Fruit fly (Drosophila melanogaster) whole organism, embryonic: ENCODE data around the gene pr.

ENCODE experiments used
- Ada2b ChIP-seq: fragments of 200-800 bp; sonication (Bioruptor generic); IDR thresholded peaks from 2 replicates; pipeline ENCODE4 v1.3.6; 2022; ENCODE audit warnings: missing biosample characterization, missing genetic modification characterization
- Atf3 ChIP-seq: fragments of 200-800 bp; sonication (Bioruptor generic); optimal IDR thresholded peaks from 3 replicates; lab custom pipeline; 2016; ENCODE audit warnings: missing biosample characterization, missing genetic modification characterization
- Atf6 ChIP-seq: fragments of 200-800 bp; sonication (Bioruptor generic); IDR thresholded peaks from 2 replicates; pipeline ENCODE4 v1.3.6; 2022; ENCODE audit warnings: missing biosample characterization, missing genetic modification characterization
- B-H2 ChIP-seq: fragments of 200-800 bp; sonication (Bioruptor generic); optimal IDR thresholded peaks from 2 replicates; lab custom pipeline; 2018; ENCODE audit warnings: missing biosample characterization, mild to moderate bottlenecking, missing genetic modification characterization
- CG10147 ChIP-seq: fragments of 200-800 bp; sonication (Bioruptor generic); optimal IDR thresholded peaks from 2 replicates; lab custom pipeline; 2019; ENCODE audit warnings: missing biosample characterization, mild to moderate bottlenecking, missing genetic modification characterization, moderate library complexity
- CG10979 ChIP-seq: fragments of 200-800 bp; sonication (Bioruptor generic); optimal IDR thresholded peaks from 2 replicates; lab custom pipeline; 2018; ENCODE audit warnings: missing biosample characterization, mild to moderate bottlenecking, missing genetic modification characterization, moderate library complexity
- CG13424 ChIP-seq: fragments of 200-800 bp; sonication (Bioruptor generic); optimal IDR thresholded peaks from 2 replicates; lab custom pipeline; 2019; ENCODE audit warnings: missing biosample characterization, mild to moderate bottlenecking, missing genetic modification characterization, moderate library complexity
- CG13775 ChIP-seq: fragments of 200-800 bp; sonication (Bioruptor generic); optimal IDR thresholded peaks from 3 replicates; lab custom pipeline; 2017; ENCODE audit warnings: missing biosample characterization, mild to moderate bottlenecking, missing genetic modification characterization
- CG13894 ChIP-seq: fragments of 200-800 bp; sonication (Bioruptor generic); optimal IDR thresholded peaks from 3 replicates; lab custom pipeline; 2018; ENCODE audit warnings: missing biosample characterization, mild to moderate bottlenecking, missing genetic modification characterization, moderate library complexity
- CG15479 ChIP-seq: fragments of 200-800 bp; sonication (Bioruptor generic); optimal IDR thresholded peaks from 3 replicates; lab custom pipeline; 2019; ENCODE audit warnings: missing biosample characterization, mild to moderate bottlenecking, missing genetic modification characterization, moderate library complexity
- CG1832 ChIP-seq: fragments of 200-800 bp; sonication (Bioruptor generic); optimal IDR thresholded peaks from 2 replicates; lab custom pipeline; 2017; ENCODE audit warnings: missing biosample characterization, mild to moderate bottlenecking, missing genetic modification characterization, inconsistent platforms
- CG2199 ChIP-seq: fragments of 200-800 bp; sonication (Bioruptor generic); IDR thresholded peaks from 3 replicates; pipeline ENCODE4 v1.3.6; 2022; ENCODE audit warnings: missing biosample characterization, missing genetic modification characterization
- CG2678 ChIP-seq: fragments of 200-800 bp; sonication (Bioruptor generic); optimal IDR thresholded peaks from 3 replicates; lab custom pipeline; 2019; ENCODE audit warnings: missing biosample characterization, mild to moderate bottlenecking, missing genetic modification characterization, moderate library complexity
- CG30020 ChIP-seq: fragments of 200-800 bp; optimal IDR thresholded peaks from 2 replicates; lab custom pipeline; 2019; ENCODE audit warnings: missing biosample characterization, mild to moderate bottlenecking, missing genetic modification characterization, moderate library complexity
- CG6254 ChIP-seq: fragments of 200-800 bp; sonication (Bioruptor generic); optimal IDR thresholded peaks from 3 replicates; lab custom pipeline; 2017; ENCODE audit warnings: mild to moderate bottlenecking, missing biosample characterization, missing genetic modification reagents, missing genetic modification characterization
- CG6765 ChIP-seq: fragments of 200-800 bp; sonication (Bioruptor generic); optimal IDR thresholded peaks from 3 replicates; lab custom pipeline; 2017; ENCODE audit warnings: missing biosample characterization, mild to moderate bottlenecking, missing genetic modification characterization
- CG7963 ChIP-seq: fragments of 200-800 bp; sonication (Bioruptor generic); IDR thresholded peaks from 3 replicates; pipeline ENCODE4 v1.3.6; 2022; ENCODE audit warnings: missing biosample characterization, missing genetic modification characterization; ENCODE audit not compliant: partially characterized antibody
- CG9609 ChIP-seq: fragments of 200-800 bp; sonication (Bioruptor generic); optimal IDR thresholded peaks from 3 replicates; lab custom pipeline; 2016; ENCODE audit warnings: missing biosample characterization, missing genetic modification characterization
- CG9876 ChIP-seq: fragments of 200-800 bp; sonication (Bioruptor generic); optimal IDR thresholded peaks from 2 replicates; lab custom pipeline; 2016; ENCODE audit warnings: missing biosample characterization, missing genetic modification characterization
- CrebB ChIP-seq: fragments of 200-800 bp; sonication (Bioruptor generic); optimal IDR thresholded peaks from 3 replicates; lab custom pipeline; 2018; ENCODE audit warnings: missing biosample characterization, mild to moderate bottlenecking, missing genetic modification characterization
- D19A ChIP-seq: fragments of 200-800 bp; optimal IDR thresholded peaks from 3 replicates; lab custom pipeline; 2019; ENCODE audit warnings: missing biosample characterization, mild to moderate bottlenecking, missing genetic modification characterization, moderate library complexity
- Dp ChIP-seq: fragments of 200-800 bp; sonication (Bioruptor generic); optimal IDR thresholded peaks from 2 replicates; lab custom pipeline; 2018; ENCODE audit warnings: missing biosample characterization, mild to moderate bottlenecking, missing genetic modification characterization, moderate library complexity
- Hand ChIP-seq: fragments of 200-800 bp; sonication (Bioruptor generic); optimal IDR thresholded peaks from 2 replicates; lab custom pipeline; 2017; ENCODE audit warnings: mild to moderate bottlenecking, missing biosample characterization, missing genetic modification reagents, missing genetic modification characterization
- Mad ChIP-seq: fragments of 200-800 bp; sonication (Bioruptor generic); optimal IDR thresholded peaks from 2 replicates; lab custom pipeline; 2016; ENCODE audit warnings: missing biosample characterization, missing genetic modification characterization
- Meics ChIP-seq: fragments of 200-800 bp; sonication (Bioruptor generic); optimal IDR thresholded peaks from 2 replicates; lab custom pipeline; 2017; ENCODE audit warnings: missing biosample characterization, mild to moderate bottlenecking, missing genetic modification characterization
- Mrtf ChIP-seq: fragments of 200-800 bp; sonication (Bioruptor generic); IDR thresholded peaks from 3 replicates; pipeline ENCODE4 v1.3.6; 2022; ENCODE audit warnings: missing biosample characterization, missing genetic modification characterization
- Neu2 ChIP-seq: fragments of 200-800 bp; sonication (Bioruptor generic); optimal IDR thresholded peaks from 3 replicates; lab custom pipeline; 2016; ENCODE audit warnings: missing biosample characterization, missing genetic modification characterization, borderline replicate concordance
- Nf-YC ChIP-seq: fragments of 200-800 bp; optimal IDR thresholded peaks from 3 replicates; lab custom pipeline; 2019; ENCODE audit warnings: missing biosample characterization, mild to moderate bottlenecking, missing genetic modification characterization, moderate library complexity
- Oli ChIP-seq: fragments of 200-800 bp; sonication (Bioruptor generic); optimal IDR thresholded peaks from 2 replicates; lab custom pipeline; 2018; ENCODE audit warnings: missing biosample characterization, mild to moderate bottlenecking, missing genetic modification characterization, moderate library complexity
- Opbp ChIP-seq: fragments of 200-800 bp; sonication (Bioruptor generic); IDR thresholded peaks from 3 replicates; pipeline ENCODE4 v1.3.6; 2022; ENCODE audit warnings: missing biosample characterization, missing genetic modification characterization; ENCODE audit not compliant: partially characterized antibody
- Scr ChIP-seq: fragments of 200-800 bp; sonication (Bioruptor generic); IDR thresholded peaks from 2 replicates; pipeline ENCODE4 v1.3.6; 2022; ENCODE audit warnings: missing biosample characterization, missing genetic modification characterization; ENCODE audit not compliant: partially characterized antibody
- Stat92E ChIP-seq, 3 experiments: fragments of >200 bp in 2 of 3; fragments of 200-800 bp in 1 of 3; sonication (Bioruptor generic) in 1 of 3; optimal IDR thresholded peaks; 2 replicates each; lab custom pipeline; 2017 to 2019; ENCODE audit warnings: missing biosample characterization in 3 of 3, missing genetic modification characterization in 3 of 3, mild to moderate bottlenecking in 1 of 3, moderate library complexity in 1 of 3
- ab ChIP-seq: fragments of 200-800 bp; sonication (Bioruptor generic); optimal IDR thresholded peaks from 2 replicates; lab custom pipeline; 2016; ENCODE audit warnings: missing biosample characterization, missing genetic modification characterization
- amos ChIP-seq: fragments of 200-800 bp; sonication (Bioruptor generic); IDR thresholded peaks from 2 replicates; pipeline ENCODE4 v1.3.6; 2022; ENCODE audit warnings: missing biosample characterization, missing genetic modification characterization; ENCODE audit not compliant: partially characterized antibody
- aop ChIP-seq: fragments of 200-800 bp; sonication (Bioruptor generic); IDR thresholded peaks from 2 replicates; pipeline ENCODE4 v1.3.6; 2022; ENCODE audit warnings: missing biosample characterization, missing genetic modification characterization
- dmrt99B ChIP-seq: fragments of 200-800 bp; sonication (Bioruptor generic); optimal IDR thresholded peaks from 2 replicates; lab custom pipeline; 2018; ENCODE audit warnings: missing biosample characterization, mild to moderate bottlenecking, missing genetic modification characterization, moderate library complexity
- ems ChIP-seq: fragments of 200-800 bp; sonication (Bioruptor generic); optimal IDR thresholded peaks from 3 replicates; lab custom pipeline; 2016; ENCODE audit warnings: missing biosample characterization, missing genetic modification characterization
- en ChIP-seq: fragments of 200-800 bp; sonication (Bioruptor generic); optimal IDR thresholded peaks from 2 replicates; lab custom pipeline; 2016; ENCODE audit warnings: missing biosample characterization, missing genetic modification characterization
- ftz-f1 ChIP-seq: fragments of 200-800 bp; sonication (Bioruptor generic); optimal IDR thresholded peaks from 2 replicates; lab custom pipeline; 2016; ENCODE audit warnings: missing biosample characterization, missing genetic modification characterization
- grau ChIP-seq: fragments of 200-800 bp; optimal IDR thresholded peaks from 3 replicates; lab custom pipeline; 2019; ENCODE audit warnings: missing biosample characterization, mild to moderate bottlenecking, missing genetic modification characterization, moderate library complexity
- grn ChIP-seq: fragments of 200-800 bp; sonication (Bioruptor generic); optimal IDR thresholded peaks from 3 replicates; lab custom pipeline; 2017; ENCODE audit warnings: missing biosample characterization, missing genetic modification characterization
- hb ChIP-seq: fragments of 200-800 bp; sonication (Bioruptor generic); IDR thresholded peaks from 3 replicates; pipeline ENCODE4 v1.3.6; 2022; ENCODE audit warnings: missing biosample characterization, missing genetic modification characterization; ENCODE audit not compliant: partially characterized antibody
- hbn ChIP-seq: fragments of 200-800 bp; sonication (Bioruptor generic); IDR thresholded peaks from 2 replicates; pipeline ENCODE4 v1.3.6; 2022; ENCODE audit warnings: missing biosample characterization, missing genetic modification characterization; ENCODE audit not compliant: partially characterized antibody
- mam ChIP-seq: fragments of 200-800 bp; sonication (Bioruptor generic); optimal IDR thresholded peaks from 3 replicates; lab custom pipeline; 2016; ENCODE audit warnings: missing biosample characterization, missing genetic modification characterization
- mirr ChIP-seq: fragments of 200-800 bp; sonication (Bioruptor generic); optimal IDR thresholded peaks from 3 replicates; lab custom pipeline; 2018; ENCODE audit warnings: missing biosample characterization, mild to moderate bottlenecking, missing genetic modification characterization
- pnt ChIP-seq: fragments of 200-800 bp; sonication (Bioruptor generic); optimal IDR thresholded peaks from 3 replicates; lab custom pipeline; 2016; ENCODE audit warnings: missing biosample characterization, missing genetic modification characterization
- rib ChIP-seq: fragments of 200-800 bp; sonication (Bioruptor generic); IDR thresholded peaks from 2 replicates; pipeline ENCODE4 v1.3.6; 2022; ENCODE audit warnings: missing biosample characterization, missing genetic modification characterization
- shn ChIP-seq: fragments of 200-800 bp; sonication (Bioruptor generic); optimal IDR thresholded peaks from 3 replicates; lab custom pipeline; 2016; ENCODE audit warnings: missing biosample characterization, missing genetic modification characterization
- usp ChIP-seq: fragments of >200 bp; optimal IDR thresholded peaks from 2 replicates; lab custom pipeline; 2017; ENCODE audit warnings: missing biosample characterization, missing genetic modification characterization
- zfh2 ChIP-seq: fragments of 200-800 bp; sonication (Bioruptor generic); optimal IDR thresholded peaks from 2 replicates; lab custom pipeline; 2016; ENCODE audit warnings: missing biosample characterization, missing genetic modification characterization

The pr gene

dm6 chr2L:20093794-20094193, 18.5 kb upstream of the pr start, which contains the start of the genes Taf13 and nesd (continued):
- TF ChIP-seq CG13894 (tag; lab: Kevin White, UChicago) (peak; percentile 50), aop (GFP tag; lab: Robert Waterston, UW) (no peak), CG13424 (tag; lab: Kevin White, UChicago) (peak; percentile 66), Opbp (no peak; the same call in 2 of the 3 replicates), Atf3 (GFP tag; lab: Kevin White, UChicago) (no peak), hbn (peak; percentile 67; the same call in 1 of the 2 replicates), rib (GFP tag; lab: Robert Waterston, UW) (peak; percentile 56; the same call in 1 of the 2 replicates), CG15479 (peak; percentile 29), CG10147 (peak; percentile 67), CG7963 (GFP tag; lab: Robert Waterston, UW) (peak; percentile 49; the same call in 2 of the 3 replicates), B-H2 (GFP tag; lab: Kevin White, UChicago) (peak; percentile 29), Mad (peak; percentile 1), Mrtf (GFP tag; lab: Robert Waterston, UW) (no peak), grau (tag; lab: Kevin White, UChicago) (peak; percentile 66), Dp (GFP tag; lab: Kevin White, UChicago) (peak; percentile 85), CG1832 (GFP tag; lab: Kevin White, UChicago) (no peak), CG2199 (no peak), CG13775 (GFP tag; lab: Kevin White, UChicago) (peak; percentile 52), Meics (GFP tag; lab: Kevin White, UChicago) (peak; percentile 42), dmrt99B (tag; lab: Kevin White, UChicago) (peak; percentile 20), CG10979 (tag; lab: Kevin White, UChicago) (peak; percentile 5), CG9876 (no peak), Nf-YC (peak; percentile 61), Oli (tag; lab: Kevin White, UChicago) (peak; percentile 32), CG6254 (GFP tag; lab: Kevin White, UChicago) (no peak), Ada2b (GFP tag; lab: Robert Waterston, UW) (no peak), pnt (no peak), D19A (tag; lab: Kevin White, UChicago) (no peak), Atf6 (GFP tag; lab: Robert Waterston, UW) (no peak), CG30020 (peak; percentile 80), ftz-f1 (no peak), amos (GFP tag; lab: Robert Waterston, UW) (peak; percentile 56), ab (GFP tag; lab: Kevin White, UChicago) (no peak), zfh2 (peak; percentile 31), CG9609 (GFP tag; lab: Kevin White, UChicago) (peak; percentile 0), grn (GFP tag; lab: Kevin White, UChicago) (no peak), hb (GFP tag; lab: Robert Waterston, UW) (peak; percentile 55; the same call in 1 of the 3 replicates), mam (peak; percentile 40), Neu2 (GFP tag; lab: Kevin White, UChicago) (no peak), mirr (GFP tag; lab: Kevin White, UChicago) (no peak), shn (GFP tag; lab: Kevin White, UChicago) (no peak), Hand (GFP tag; lab: Kevin White, UChicago) (no peak), en (no peak), ems (GFP tag; lab: Kevin White, UChicago) (peak; percentile 10), CG6765 (GFP tag; lab: Kevin White, UChicago) (no peak), usp (no peak), CG2678 (tag; lab: Kevin White, UChicago) (peak; percentile 43), CrebB (no peak), Stat92E (GFP tag; optimal IDR thresholded peaks at IDR 0.05; lab: Kevin White, UChicago) (no peak), Scr (peak; percentile 78)
